Fruit fly (Drosophila melanogaster) whole organism, embryonic: ENCODE results near the gene Zip89B.

Experiments used
- Atf6 ChIP-seq: fragments of 200-800 bp; sonication (Bioruptor generic); IDR thresholded peaks from 2 replicates; pipeline ENCODE4 v1.3.6; 2022; ENCODE audit warnings: missing biosample characterization, missing genetic modification characterization
- B-H2 ChIP-seq: fragments of 200-800 bp; sonication (Bioruptor generic); optimal IDR thresholded peaks from 2 replicates; lab custom pipeline; 2018; ENCODE audit warnings: missing biosample characterization, mild to moderate bottlenecking, missing genetic modification characterization
- CG10366 ChIP-seq: fragments of 200-800 bp; sonication (Bioruptor generic); IDR thresholded peaks from 2 replicates; pipeline ENCODE4 v1.3.6; 2022; ENCODE audit warnings: missing biosample characterization, missing genetic modification characterization
- CG11504 ChIP-seq: fragments of 200-800 bp; sonication (Bioruptor generic); optimal IDR thresholded peaks from 3 replicates; lab custom pipeline; 2019; ENCODE audit warnings: missing biosample characterization, mild to moderate bottlenecking, missing genetic modification characterization, moderate library complexity
- CG12071 ChIP-seq: fragments of 200-800 bp; sonication (Bioruptor generic); optimal IDR thresholded peaks from 3 replicates; lab custom pipeline; 2018; ENCODE audit warnings: missing biosample characterization, mild to moderate bottlenecking, missing genetic modification characterization
- CG12155 ChIP-seq: fragments of 200-800 bp; sonication (Bioruptor generic); optimal IDR thresholded peaks from 3 replicates; lab custom pipeline; 2016; ENCODE audit warnings: missing biosample characterization, missing genetic modification characterization
- CG13296 ChIP-seq: fragments of 200-800 bp; sonication (Bioruptor generic); optimal IDR thresholded peaks from 3 replicates; lab custom pipeline; 2018; ENCODE audit warnings: missing biosample characterization, mild to moderate bottlenecking, missing genetic modification characterization
- CG14014 ChIP-seq: fragments of 200-800 bp; sonication (Bioruptor generic); IDR thresholded peaks from 2 replicates; pipeline ENCODE4 v1.3.6; 2022; ENCODE audit warnings: missing biosample characterization, missing genetic modification characterization
- CG14441 ChIP-seq: fragments of 200-800 bp; sonication (Bioruptor generic); IDR thresholded peaks from 2 replicates; pipeline ENCODE4 v1.3.6; 2022; ENCODE audit warnings: missing biosample characterization, missing genetic modification characterization
- CG1529 ChIP-seq: fragments of 200-800 bp; sonication (Bioruptor generic); optimal IDR thresholded peaks from 3 replicates; lab custom pipeline; 2018; ENCODE audit warnings: missing biosample characterization, missing genetic modification characterization
- CG16815 ChIP-seq: fragments of 200-800 bp; sonication (Bioruptor generic); optimal IDR thresholded peaks from 3 replicates; lab custom pipeline; 2017; ENCODE audit warnings: missing biosample characterization, mild to moderate bottlenecking, missing genetic modification characterization
- CG17328 ChIP-seq: fragments of 200-800 bp; sonication (Bioruptor generic); IDR thresholded peaks from 2 replicates; pipeline ENCODE4 v1.3.6; 2022; ENCODE audit warnings: missing biosample characterization, missing genetic modification characterization
- CG17385 ChIP-seq: fragments of 200-800 bp; sonication (Bioruptor generic); optimal IDR thresholded peaks from 3 replicates; lab custom pipeline; 2018; ENCODE audit warnings: missing biosample characterization, mild to moderate bottlenecking, missing genetic modification characterization
- CG18599 ChIP-seq: fragments of 200-800 bp; sonication (Bioruptor generic); optimal IDR thresholded peaks from 3 replicates; lab custom pipeline; 2017; ENCODE audit warnings: missing biosample characterization, missing genetic modification characterization, mild to moderate bottlenecking, moderate library complexity, missing genetic modification reagents
- CG2199 ChIP-seq: fragments of 200-800 bp; sonication (Bioruptor generic); IDR thresholded peaks from 3 replicates; pipeline ENCODE4 v1.3.6; 2022; ENCODE audit warnings: missing biosample characterization, missing genetic modification characterization
- CG32532 ChIP-seq: fragments of 200-800 bp; sonication (Bioruptor generic); IDR thresholded peaks from 2 replicates; pipeline ENCODE4 v1.3.6; 2022; ENCODE audit warnings: missing biosample characterization, missing genetic modification characterization
- CG3995 ChIP-seq: fragments of 200-800 bp; sonication (Bioruptor generic); optimal IDR thresholded peaks from 3 replicates; lab custom pipeline; 2016; ENCODE audit warnings: missing biosample characterization, missing genetic modification characterization
- CG7839 ChIP-seq: fragments of 200-800 bp; sonication (Bioruptor generic); optimal IDR thresholded peaks from 3 replicates; lab custom pipeline; 2018; ENCODE audit warnings: missing biosample characterization, mild to moderate bottlenecking, missing genetic modification characterization, moderate library complexity
- CG8359 ChIP-seq: fragments of 200-800 bp; sonication (Bioruptor generic); optimal IDR thresholded peaks from 2 replicates; lab custom pipeline; 2017; ENCODE audit warnings: missing biosample characterization, mild to moderate bottlenecking, missing genetic modification characterization, borderline replicate concordance
- CG9215 ChIP-seq: fragments of 200-800 bp; sonication (Bioruptor generic); IDR thresholded peaks from 2 replicates; pipeline ENCODE4 v1.3.6; 2022; ENCODE audit warnings: missing biosample characterization, missing genetic modification characterization
- CG9932 ChIP-seq: fragments of 200-800 bp; sonication (Bioruptor generic); IDR thresholded peaks from 2 replicates; pipeline ENCODE4 v1.3.6; 2022; ENCODE audit warnings: missing biosample characterization, missing genetic modification characterization
- CHES-1-like ChIP-seq: fragments of 200-800 bp; sonication (Bioruptor generic); optimal IDR thresholded peaks from 2 replicates; lab custom pipeline; 2016; ENCODE audit warnings: missing biosample characterization, missing genetic modification characterization
- Dref ChIP-seq: fragments of 200-800 bp; sonication (Bioruptor generic); IDR thresholded peaks from 2 replicates; pipeline ENCODE4 v1.3.6; 2022; ENCODE audit warnings: missing biosample characterization, missing genetic modification characterization
- ERR ChIP-seq: fragments of 200-800 bp; sonication (Bioruptor generic); optimal IDR thresholded peaks from 2 replicates; lab custom pipeline; 2016; ENCODE audit warnings: missing biosample characterization, missing genetic modification characterization
- HLH3B ChIP-seq: fragments of 200-800 bp; sonication (Bioruptor generic); IDR thresholded peaks from 2 replicates; pipeline ENCODE4 v1.3.6; 2022; ENCODE audit warnings: missing biosample characterization, missing genetic modification characterization
- HmgD ChIP-seq: fragments of 200-800 bp; sonication (Bioruptor generic); optimal IDR thresholded peaks from 3 replicates; lab custom pipeline; 2016; ENCODE audit warnings: missing biosample characterization, missing genetic modification characterization
- HmgZ ChIP-seq: fragments of 200-800 bp; sonication (Bioruptor generic); optimal IDR thresholded peaks from 2 replicates; lab custom pipeline; 2018; ENCODE audit warnings: missing biosample characterization, mild to moderate bottlenecking, missing genetic modification characterization
- Hmr ChIP-seq: fragments of 200-800 bp; sonication (Bioruptor generic); optimal IDR thresholded peaks from 3 replicates; lab custom pipeline; 2017; ENCODE audit warnings: mild to moderate bottlenecking, missing biosample characterization, missing genetic modification reagents, missing genetic modification characterization
- Hsf ChIP-seq: fragments of 200-800 bp; sonication (Bioruptor generic); optimal IDR thresholded peaks from 3 replicates; lab custom pipeline; 2016; ENCODE audit warnings: missing biosample characterization, missing genetic modification characterization
- Lhr ChIP-seq: fragments of 200-800 bp; sonication (Bioruptor generic); optimal IDR thresholded peaks from 3 replicates; lab custom pipeline; 2017; ENCODE audit warnings: mild to moderate bottlenecking, missing biosample characterization, missing genetic modification reagents, missing genetic modification characterization
- Meics ChIP-seq: fragments of 200-800 bp; sonication (Bioruptor generic); optimal IDR thresholded peaks from 2 replicates; lab custom pipeline; 2017; ENCODE audit warnings: missing biosample characterization, mild to moderate bottlenecking, missing genetic modification characterization
- Myb ChIP-seq: fragments of 200-800 bp; sonication (Bioruptor generic); optimal IDR thresholded peaks from 2 replicates; lab custom pipeline; 2016; ENCODE audit warnings: missing biosample characterization, missing genetic modification characterization
- Pdp1 ChIP-seq, 2 experiments: fragments of 200-800 bp; sonication (Bioruptor generic); optimal IDR thresholded peaks; 3 replicates each; lab custom pipeline; 2016; ENCODE audit warnings: missing biosample characterization in 2 of 2, missing genetic modification characterization in 2 of 2, mild to moderate bottlenecking in 1 of 2, moderate library complexity in 1 of 2
- Taf1 ChIP-seq: fragments of 200-800 bp; sonication (Bioruptor generic); IDR thresholded peaks from 2 replicates; pipeline ENCODE4 v1.3.6; 2022; ENCODE audit warnings: missing biosample characterization, missing genetic modification characterization
- Trl ChIP-seq, 3 experiments: fragments of >200 bp in 2 of 3; fragments of 200-800 bp in 1 of 3; sonication (Bioruptor generic) in 1 of 3; optimal IDR thresholded peaks; 2 replicates in 1 of 3; 3 replicates in 2 of 3; lab custom pipeline; 2016 to 2017; ENCODE audit warnings: missing biosample characterization in 1 of 3, missing genetic modification characterization in 1 of 3
- amos ChIP-seq: fragments of 200-800 bp; sonication (Bioruptor generic); IDR thresholded peaks from 2 replicates; pipeline ENCODE4 v1.3.6; 2022; ENCODE audit warnings: missing biosample characterization, missing genetic modification characterization; ENCODE audit not compliant: partially characterized antibody
- croc ChIP-seq: fragments of 200-800 bp; sonication (Bioruptor generic); conservative IDR thresholded peaks from 3 replicates; pipeline ENCODE4 v1.3.6; 2022; ENCODE audit warnings: missing biosample characterization, missing genetic modification characterization
- dmrt99B ChIP-seq: fragments of 200-800 bp; sonication (Bioruptor generic); optimal IDR thresholded peaks from 2 replicates; lab custom pipeline; 2018; ENCODE audit warnings: missing biosample characterization, mild to moderate bottlenecking, missing genetic modification characterization, moderate library complexity
- en ChIP-seq: fragments of 200-800 bp; sonication (Bioruptor generic); optimal IDR thresholded peaks from 2 replicates; lab custom pipeline; 2016; ENCODE audit warnings: missing biosample characterization, missing genetic modification characterization
- gt ChIP-seq: fragments of 200-800 bp; sonication (Bioruptor generic); IDR thresholded peaks from 2 replicates; pipeline ENCODE4 v1.3.6; 2022; ENCODE audit warnings: missing biosample characterization, missing genetic modification characterization
- her ChIP-seq: fragments of 200-800 bp; sonication (Bioruptor generic); optimal IDR thresholded peaks from 2 replicates; lab custom pipeline; 2016; ENCODE audit warnings: missing biosample characterization, missing genetic modification characterization
- ken ChIP-seq: fragments of 200-800 bp; sonication (Bioruptor generic); IDR thresholded peaks from 3 replicates; pipeline ENCODE4 v1.3.6; 2022; ENCODE audit warnings: missing biosample characterization, missing genetic modification characterization
- lmd ChIP-seq: fragments of 200-800 bp; sonication (Bioruptor generic); IDR thresholded peaks from 2 replicates; pipeline ENCODE4 v1.3.6; 2022; ENCODE audit warnings: missing biosample characterization, missing genetic modification characterization
- nerfin-2 ChIP-seq: fragments of 200-800 bp; sonication (Bioruptor generic); IDR thresholded peaks from 2 replicates; pipeline ENCODE4 v1.3.6; 2022; ENCODE audit warnings: missing biosample characterization, missing genetic modification characterization; ENCODE audit not compliant: partially characterized antibody
- odd ChIP-seq: fragments of 200-800 bp; sonication (Bioruptor generic); optimal IDR thresholded peaks from 2 replicates; lab custom pipeline; 2017; ENCODE audit warnings: missing biosample characterization, mild to moderate bottlenecking, missing genetic modification characterization
- pan ChIP-seq, 4 experiments: fragments of >200 bp in 3 of 4; fragments of 200-800 bp in 1 of 4; sonication (Bioruptor generic) in 1 of 4; optimal IDR thresholded peaks in 3 of 4; IDR thresholded peaks in 1 of 4; 2 replicates each; pipeline versions ENCODE4 v1.3.6 to Lab custom; 2017 to 2022; ENCODE audit warnings: missing biosample characterization in 2 of 4, missing genetic modification characterization in 2 of 4, mixed read lengths in 1 of 4
- pho ChIP-seq: fragments of 200-800 bp; sonication (Bioruptor generic); optimal IDR thresholded peaks from 2 replicates; lab custom pipeline; 2016; ENCODE audit warnings: missing biosample characterization, missing genetic modification characterization
- rib ChIP-seq: fragments of 200-800 bp; sonication (Bioruptor generic); IDR thresholded peaks from 2 replicates; pipeline ENCODE4 v1.3.6; 2022; ENCODE audit warnings: missing biosample characterization, missing genetic modification characterization
- toy ChIP-seq: fragments of 200-800 bp; sonication (Bioruptor generic); IDR thresholded peaks from 2 replicates; pipeline ENCODE4 v1.3.6; 2022; ENCODE audit warnings: missing biosample characterization, missing genetic modification characterization

The Zip89B gene

dm6 chr3R:16355393-16355943, 49.9 kb downstream of the Zip89B start (continued):
- peak in 1 of 2 experiments; percentile 35 for TF ChIP-seq Pdp1 (GFP tag; optimal IDR thresholded peaks at IDR 0.05; lab: Kevin White, UChicago)
- TF ChIP-seq CG17385 (GFP tag; lab: Kevin White, UChicago): peak; percentile 23
- TF ChIP-seq croc (GFP tag; lab: Robert Waterston, UW): no peak
- TF ChIP-seq CG10366: 0 out of 2 replicates have a peak, but pooled peaks have one; percentile 28
- no peak for TF ChIP-seq CG8359
- peak; percentile 47 for TF ChIP-seq CG12071 (GFP tag; lab: Kevin White, UChicago)
- no peak for TF ChIP-seq nerfin-2 (GFP tag; lab: Robert Waterston, UW)
- no peak for TF ChIP-seq CG3995 (GFP tag; lab: Kevin White, UChicago)
- peak; percentile 88 for TF ChIP-seq CG32532
- peak; percentile 35 for TF ChIP-seq ERR
- TF ChIP-seq ken (GFP tag; lab: Robert Waterston, UW): peak; percentile 40; the same call in 1 of the 3 replicates
- no peak for TF ChIP-seq HmgD
- TF ChIP-seq odd (GFP tag; lab: Kevin White, UChicago): no peak
- peak; percentile 44 for TF ChIP-seq CHES-1-like (GFP tag; lab: Kevin White, UChicago)
- no peak for TF ChIP-seq CG17328 (GFP tag; lab: Robert Waterston, UW)
- TF ChIP-seq CG1529 (GFP tag; lab: Kevin White, UChicago): no peak
- TF ChIP-seq Hsf (GFP tag; lab: Kevin White, UChicago): peak; percentile 25
- no peak for TF ChIP-seq CG16815 (GFP tag; lab: Kevin White, UChicago)
- TF ChIP-seq gt: no peak
- TF ChIP-seq her (GFP tag; lab: Kevin White, UChicago): peak; percentile 60
- TF ChIP-seq CG13296 (GFP tag; lab: Kevin White, UChicago): peak; percentile 59
- TF ChIP-seq rib (GFP tag; lab: Robert Waterston, UW): peak; percentile 77; the same call in 1 of the 2 replicates
- TF ChIP-seq HmgZ (tag; lab: Kevin White, UChicago): peak; percentile 65
- TF ChIP-seq CG9932 (GFP tag; lab: Robert Waterston, UW): peak; percentile 91
- peak; percentile 55; the same call in 1 of the 2 replicates for TF ChIP-seq toy (GFP tag; lab: Robert Waterston, UW)
- peak; percentile 64 for TF ChIP-seq Atf6
- TF ChIP-seq Taf1 (GFP tag; lab: Robert Waterston, UW): peak; percentile 67
- TF ChIP-seq Trl (optimal IDR thresholded peaks at IDR 0.05; lab: Kevin White, UChicago): peak in 1 of 2 experiments; percentile 45
- no peak for TF ChIP-seq Trl (GFP tag; optimal IDR thresholded peaks at IDR 0.05; lab: Kevin White, UChicago)
- TF ChIP-seq CG12155 (GFP tag; lab: Kevin White, UChicago): peak; percentile 18
- peak; percentile 31; the same call in 1 of the 2 replicates for TF ChIP-seq lmd (GFP tag; lab: Robert Waterston, UW)
- TF ChIP-seq pho: peak; percentile 61
- peak; percentile 55; the same call in 1 of the 2 replicates for TF ChIP-seq CG14014 (GFP tag; lab: Robert Waterston, UW)
- peak; percentile 79 for TF ChIP-seq CG18599 (GFP tag; lab: Kevin White, UChicago)
- TF ChIP-seq Myb (GFP tag; lab: Kevin White, UChicago): peak; percentile 5
- peak; percentile 23 for TF ChIP-seq CG11504 (tag; lab: Kevin White, UChicago)
- TF ChIP-seq en (GFP tag; lab: Kevin White, UChicago): no peak
- TF ChIP-seq CG2199: no peak
- TF ChIP-seq pan (optimal IDR thresholded peaks at IDR 0.05; lab: Kevin White, UChicago): no peak
- TF ChIP-seq pan (GFP tag; optimal IDR thresholded peaks at IDR 0.05 in 1 of 2, IDR thresholded peaks at IDR 0.05 in 1 of 2): peak in 1 of 2 experiments; percentile 31
- TF ChIP-seq CG7839: peak; percentile 52
- TF ChIP-seq HLH3B (GFP tag; lab: Robert Waterston, UW): 0 out of 2 replicates have a peak, but pooled peaks have one; percentile 9
- TF ChIP-seq Lhr (GFP tag; lab: Kevin White, UChicago): no peak
- peak; percentile 71 for TF ChIP-seq Hmr (GFP tag; lab: Kevin White, UChicago)
- TF ChIP-seq CG9215 (GFP tag; lab: Robert Waterston, UW): peak; percentile 45; the same call in 1 of the 2 replicates
- peak; percentile 40 for TF ChIP-seq B-H2 (GFP tag; lab: Kevin White, UChicago)
- peak; percentile 76 for TF ChIP-seq Meics (GFP tag; lab: Kevin White, UChicago)
- TF ChIP-seq Dref (GFP tag; lab: Robert Waterston, UW): peak; percentile 37; the same call in 1 of the 2 replicates
- TF ChIP-seq amos: no peak
- peak; percentile 43; the same call in 1 of the 2 replicates for TF ChIP-seq CG14441 (GFP tag; lab: Robert Waterston, UW)
- no peak for TF ChIP-seq dmrt99B (tag; lab: Kevin White, UChicago)
